Worm (Caenorhabditis elegans): Measurements from ENCODE around the gene cyn-7.

cyn-7 gene

DNA sequence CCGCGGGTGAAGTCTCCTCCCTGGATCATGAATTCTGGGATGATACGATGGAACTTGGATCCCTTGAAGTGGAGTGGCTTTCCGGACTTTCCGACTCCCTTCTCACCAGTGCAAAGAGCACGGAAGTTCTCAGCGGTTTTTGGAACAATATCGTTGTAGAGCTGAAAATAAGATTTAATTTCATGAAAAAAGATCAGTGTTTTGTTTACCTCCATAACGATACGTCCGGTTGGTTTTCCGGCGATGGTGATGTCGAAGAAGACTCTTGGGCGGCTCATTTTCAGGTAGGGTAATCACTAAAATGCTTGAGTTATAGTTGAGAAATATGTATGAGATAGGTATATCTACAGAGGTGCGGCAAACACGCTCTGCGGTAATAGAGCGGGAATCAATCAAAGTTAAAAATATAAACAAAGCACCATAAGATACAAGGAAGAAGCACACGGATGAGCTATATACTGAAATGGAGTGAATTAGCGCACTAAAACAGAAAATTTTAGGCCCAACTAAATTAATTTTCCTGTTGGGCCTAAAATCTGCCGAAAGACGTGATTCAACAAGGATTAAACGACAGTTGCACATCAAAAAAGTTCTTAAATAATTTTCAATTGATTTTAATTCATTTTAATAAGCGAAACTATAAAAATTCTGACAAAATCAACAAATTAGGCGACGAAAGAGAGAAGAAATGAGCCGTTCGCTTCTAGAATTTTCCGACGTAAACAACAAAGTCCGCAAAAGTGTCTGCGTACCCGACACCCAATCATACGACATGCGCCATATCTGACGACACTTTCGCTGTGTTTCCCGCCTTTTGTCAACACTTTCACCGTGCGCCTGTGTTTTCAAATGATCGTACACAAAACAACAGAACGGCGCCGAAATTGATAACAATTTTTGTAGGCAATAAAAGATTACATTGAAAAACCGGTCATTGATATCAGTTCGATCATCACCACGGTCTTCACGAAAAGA lies at the start of gene cyn-7, which contains the start of gene bath-36:
TSS of gene cyn-7 (minus strand) at position 296 of the 975 bp plus-strand sequence.
TSS of gene bath-36 (plus strand) at position 806 of the 975 bp plus-strand sequence.
- TF ChIP-seq nhr-237 (tag; optimal IDR thresholded peaks at IDR 0.05) (peak; percentile 1), lsy-2 (tag; optimal IDR thresholded peaks at IDR 0.05) (peak; percentile 54), unc-120 (tag; optimal IDR thresholded peaks at IDR 0.05; ENCODE audit: poor library complexity, severe bottlenecking) (peak; percentile 27), bed-3 (GFP tag; optimal IDR thresholded peaks at IDR 0.05) (no peak), mep-1 (tag; optimal IDR thresholded peaks at IDR 0.05) (peak; percentile 56), nhr-2 (tag; optimal IDR thresholded peaks at IDR 0.05) (no peak), pha-4 (tag; optimal IDR thresholded peaks at IDR 0.05) (peak; percentile 92), blmp-1 (tag; optimal IDR thresholded peaks at IDR 0.05) (peak; percentile 13), drap-1 (GFP tag; optimal IDR thresholded peaks at IDR 0.05) (peak; percentile 22), sem-2 (GFP tag; optimal IDR thresholded peaks at IDR 0.05) (no peak), sptf-1 (tag; optimal IDR thresholded peaks at IDR 0.05) (peak; percentile 7), ces-1 (GFP tag; optimal IDR thresholded peaks at IDR 0.05) (peak; percentile 68), lin-13 (tag; optimal IDR thresholded peaks at IDR 0.05) (peak; percentile 77)

DNA sequence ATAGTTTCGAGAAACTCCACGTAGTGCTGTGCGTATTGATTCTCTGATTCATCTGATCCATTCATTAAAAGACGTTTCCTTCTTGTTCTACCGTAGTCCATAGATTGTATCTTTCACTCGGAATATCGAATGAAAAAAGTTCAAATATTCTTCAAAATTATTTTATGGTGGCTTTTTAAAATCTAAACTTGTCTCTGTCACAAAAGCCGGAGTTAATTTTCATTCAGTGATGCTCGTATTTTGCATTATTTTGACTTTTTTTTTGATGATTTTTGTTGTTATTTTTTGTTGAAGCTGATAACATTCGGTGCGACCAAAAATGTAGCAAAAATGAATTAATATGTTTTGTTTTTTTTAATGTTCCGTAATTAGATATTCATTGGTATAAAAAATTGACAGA lies 48.5 kb upstream of the cyn-7 start, which contains the start of gene nhr-164:
TSS of gene nhr-164 (minus strand) at position 101 of the 400 bp plus-strand sequence.
- TF ChIP-seq ces-1 (GFP tag; optimal IDR thresholded peaks at IDR 0.05) = no peak
- TF ChIP-seq lsy-2 (tag; optimal IDR thresholded peaks at IDR 0.05) = no peak
- TF ChIP-seq nhr-237 (tag; optimal IDR thresholded peaks at IDR 0.05) = no peak
- no peak for TF ChIP-seq ceh-39 (tag; optimal IDR thresholded peaks at IDR 0.05)
- TF ChIP-seq ztf-11 (tag; optimal IDR thresholded peaks at IDR 0.05) = no peak
- no peak for TF ChIP-seq sem-2 (GFP tag; optimal IDR thresholded peaks at IDR 0.05)
- TF ChIP-seq flh-1 (GFP tag; optimal IDR thresholded peaks at IDR 0.05) = no peak
- no peak for TF ChIP-seq snpc-4 (tag; optimal IDR thresholded peaks at IDR 0.05)
- no peak for TF ChIP-seq elt-1 (tag; optimal IDR thresholded peaks at IDR 0.05; ENCODE audit: borderline replicate concordance, insufficient read depth)
- TF ChIP-seq mab-5 (tag; optimal IDR thresholded peaks at IDR 0.05) = no peak
- no peak for TF ChIP-seq lin-32 (GFP tag; optimal IDR thresholded peaks at IDR 0.05)
- TF ChIP-seq cnd-1 (tag; optimal IDR thresholded peaks at IDR 0.05) = no peak
- TF ChIP-seq bed-3 (GFP tag; optimal IDR thresholded peaks at IDR 0.05) = no peak

DNA sequence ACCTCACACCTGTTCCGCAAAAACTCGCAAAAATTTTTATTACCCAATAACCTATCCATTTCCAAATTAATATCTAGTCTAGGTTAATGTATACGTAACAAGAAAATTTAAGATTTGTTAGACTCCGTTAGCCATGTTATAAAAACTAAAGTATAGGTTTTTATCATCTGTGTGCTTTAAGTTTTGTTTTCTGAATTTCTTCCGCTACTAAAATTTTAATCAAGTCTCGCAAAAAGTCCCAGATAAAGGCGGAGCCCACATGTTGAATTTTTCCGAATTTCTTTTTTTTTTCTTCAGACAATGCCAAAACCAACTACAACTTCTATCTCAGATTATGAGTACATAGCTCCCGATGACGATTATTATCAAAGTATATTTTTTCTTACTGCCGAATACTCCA lies 45.0 kb upstream of the cyn-7 start, which contains the start of gene srw-13:
TSS of gene srw-13 (plus strand) at position 301 of the 400 bp plus-strand sequence.
- TF ChIP-seq cnd-1 (tag; optimal IDR thresholded peaks at IDR 0.05) = no peak
- TF ChIP-seq elt-1 (tag; optimal IDR thresholded peaks at IDR 0.05; ENCODE audit: borderline replicate concordance, insufficient read depth) = no peak
- no peak for TF ChIP-seq pha-4 (tag; optimal IDR thresholded peaks at IDR 0.05)
- no peak for TF ChIP-seq ces-1 (GFP tag; optimal IDR thresholded peaks at IDR 0.05)
- TF ChIP-seq blmp-1 (tag; optimal IDR thresholded peaks at IDR 0.05) = no peak

DNA sequence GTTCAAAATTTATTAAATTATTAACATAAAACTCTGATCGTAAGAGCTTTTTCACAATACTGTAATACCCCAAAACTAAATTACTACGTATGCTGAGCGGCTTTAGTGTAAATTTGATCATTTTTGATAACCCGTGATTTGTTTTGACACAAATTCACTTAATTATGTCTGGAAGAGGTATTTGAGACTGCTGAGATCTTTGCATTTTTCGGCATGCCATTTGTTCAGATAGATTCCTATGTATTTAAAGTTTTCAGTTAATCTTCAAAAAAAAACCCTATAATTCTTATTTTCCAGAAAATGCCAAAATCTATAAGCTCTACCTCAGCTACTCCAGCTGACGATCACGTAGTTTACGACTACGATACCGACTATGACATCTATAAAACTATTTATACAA lies 43.1 kb upstream of the cyn-7 start, which contains the start of gene srw-15:
TSS of gene srw-15 (plus strand) at position 301 of the 400 bp plus-strand sequence.
- TF ChIP-seq blmp-1 (tag; optimal IDR thresholded peaks at IDR 0.05) = no peak
- no peak for TF ChIP-seq pha-4 (tag; optimal IDR thresholded peaks at IDR 0.05)
- TF ChIP-seq lin-32 (GFP tag; optimal IDR thresholded peaks at IDR 0.05) = no peak
- no peak for TF ChIP-seq ceh-83 (GFP tag; optimal IDR thresholded peaks at IDR 0.05)
- TF ChIP-seq hlh-1 (tag; optimal IDR thresholded peaks at IDR 0.05) = no peak
- no peak for TF ChIP-seq nhr-2 (tag; optimal IDR thresholded peaks at IDR 0.05)
- TF ChIP-seq mab-5 (tag; optimal IDR thresholded peaks at IDR 0.05) = no peak
- no peak for TF ChIP-seq mep-1 (tag; optimal IDR thresholded peaks at IDR 0.05)
- no peak for TF ChIP-seq lin-13 (tag; optimal IDR thresholded peaks at IDR 0.05)
- TF ChIP-seq unc-39 (tag; optimal IDR thresholded peaks at IDR 0.05) = no peak
- TF ChIP-seq tbx-8 (GFP tag; optimal IDR thresholded peaks at IDR 0.05) = no peak
- no peak for TF ChIP-seq lsy-2 (tag; optimal IDR thresholded peaks at IDR 0.05)
- no peak for TF ChIP-seq unc-120 (tag; optimal IDR thresholded peaks at IDR 0.05; ENCODE audit: poor library complexity, severe bottlenecking)

DNA sequence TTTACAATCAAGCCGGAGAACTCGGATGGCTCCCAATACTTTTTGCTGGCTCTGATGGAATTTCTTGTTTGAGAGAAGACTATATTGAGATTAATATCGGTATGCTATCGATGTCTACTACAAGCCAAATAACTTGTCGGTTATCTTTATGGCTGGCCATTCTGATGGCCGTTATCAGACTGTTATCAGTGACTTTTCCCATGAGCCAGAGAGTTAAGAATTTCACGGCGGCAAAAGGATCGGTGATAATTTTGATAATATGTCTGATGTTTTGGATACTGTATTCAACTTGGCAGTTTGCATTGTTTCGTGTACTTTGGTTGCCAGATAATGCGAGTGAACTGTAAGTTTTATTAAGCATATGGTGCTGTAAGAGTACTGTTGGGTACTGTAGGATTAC lies 39.0 kb upstream of the cyn-7 start:
- TF ChIP-seq hlh-1 (tag; optimal IDR thresholded peaks at IDR 0.05) = no peak
- no peak for TF ChIP-seq mab-5 (tag; optimal IDR thresholded peaks at IDR 0.05)
- TF ChIP-seq sptf-1 (tag; optimal IDR thresholded peaks at IDR 0.05) = no peak
- no peak for TF ChIP-seq mep-1 (tag; optimal IDR thresholded peaks at IDR 0.05)
- TF ChIP-seq drap-1 (GFP tag; optimal IDR thresholded peaks at IDR 0.05) = no peak
- no peak for TF ChIP-seq cnd-1 (tag; optimal IDR thresholded peaks at IDR 0.05)
- no peak for TF ChIP-seq unc-120 (tag; optimal IDR thresholded peaks at IDR 0.05; ENCODE audit: poor library complexity, severe bottlenecking)
- TF ChIP-seq ces-1 (GFP tag; optimal IDR thresholded peaks at IDR 0.05) = no peak
- no peak for TF ChIP-seq zip-8 (tag; optimal IDR thresholded peaks at IDR 0.05)
- TF ChIP-seq lin-32 (GFP tag; optimal IDR thresholded peaks at IDR 0.05) = no peak
- no peak for TF ChIP-seq lin-13 (tag; optimal IDR thresholded peaks at IDR 0.05)
- no peak for TF ChIP-seq sem-2 (GFP tag; optimal IDR thresholded peaks at IDR 0.05)
- TF ChIP-seq M03D4.4 (tag; optimal IDR thresholded peaks at IDR 0.05) = no peak
- no peak for TF ChIP-seq nhr-28 (tag; optimal IDR thresholded peaks at IDR 0.05)
- no peak for TF ChIP-seq ceh-83 (GFP tag; optimal IDR thresholded peaks at IDR 0.05)
- no peak for TF ChIP-seq nhr-12 (tag; optimal IDR thresholded peaks at IDR 0.05)
- TF ChIP-seq flh-1 (GFP tag; optimal IDR thresholded peaks at IDR 0.05) = no peak

Measured in whole organism, mixed stage, embryonic.